Worm (Caenorhabditis elegans) whole organism, L3 larva: ENCODE data around the gene ZK688.10.

Source experiments
- R02D3.7 ChIP-seq: fragments of 150-350 bp; optimal IDR thresholded peaks from 2 replicates; lab custom pipeline; 2014; ENCODE audit warnings: missing biosample characterization, missing genetic modification characterization
- lin-39 ChIP-seq: fragments of 150-350 bp; optimal IDR thresholded peaks from 2 replicates; lab custom pipeline; 2018; ENCODE audit warnings: missing biosample characterization, missing genetic modification reagents, missing genetic modification characterization
- nhr-12 ChIP-seq: fragments of 150-350 bp; optimal IDR thresholded peaks from 2 replicates; lab custom pipeline; 2014; ENCODE audit warnings: missing biosample characterization, missing genetic modification characterization
- snpc-4 ChIP-seq: fragments of 150-350 bp; optimal IDR thresholded peaks from 2 replicates; lab custom pipeline; 2014; ENCODE audit warnings: missing biosample characterization, missing genetic modification characterization
- unc-62 ChIP-seq: fragments of 150-350 bp; sonication (generic microtip); optimal IDR thresholded peaks from 4 replicates; lab custom pipeline; 2014; ENCODE audit warnings: missing biosample characterization, missing genetic modification reagents, missing genetic modification characterization
- zag-1 ChIP-seq: fragments of 150-350 bp; optimal IDR thresholded peaks from 2 replicates; lab custom pipeline; 2014; ENCODE audit warnings: missing biosample characterization, missing genetic modification characterization
- ztf-11 ChIP-seq: fragments of 150-350 bp; optimal IDR thresholded peaks from 2 replicates; lab custom pipeline; 2014; ENCODE audit warnings: missing biosample characterization, missing genetic modification characterization

ce11 chrIII:7928549-7929129, 31.8 kb upstream of the ZK688.10 start, which contains the start of the genes C29E4.13 and npp-15:
- no peak for TF ChIP-seq ztf-11 (tag; lab: Kevin White, UChicago)
- no peak for TF ChIP-seq unc-62 (GFP tag; lab: Kevin White, UChicago)
- no peak for TF ChIP-seq zag-1 (tag; lab: Kevin White, UChicago)
- no peak for TF ChIP-seq lin-39 (tag; lab: Kevin White, UChicago)
- no peak for TF ChIP-seq nhr-12 (tag; lab: Kevin White, UChicago)
- TF ChIP-seq snpc-4 (tag; lab: Kevin White, UChicago) = peak; percentile 10
- no peak for TF ChIP-seq R02D3.7 (tag; lab: Kevin White, UChicago)
